Fruit fly (Drosophila melanogaster): ENCODE results near the gene Task6.
A peak's percentile ranks its signal among the peaks of the same experiment; 100 is the strongest.

Gene Task6

dm6 chr3R:13710645-13711044 is 36.3 kb upstream of the Task6 start (continued):
- TF ChIP-seq ERR (GFP tag; optimal IDR thresholded peaks at IDR 0.05) (peak; percentile 12), gcm (GFP tag; optimal IDR thresholded peaks at IDR 0.05) (peak; percentile 12), chif (GFP tag; optimal IDR thresholded peaks at IDR 0.05) (peak in 1 of 2 experiments; percentile 18), Ada2b (GFP tag; IDR thresholded peaks at IDR 0.05) (no peak), CG30403 (GFP tag; optimal IDR thresholded peaks at IDR 0.05) (peak; percentile 16), CG32532 (GFP tag; IDR thresholded peaks at IDR 0.05) (0 out of 2 replicates have a peak, but pooled peaks have one; percentile 15), CG10267 (tag; optimal IDR thresholded peaks at IDR 0.05) (peak; percentile 1), CHES-1-like (GFP tag; optimal IDR thresholded peaks at IDR 0.05) (peak; percentile 17), lilli (GFP tag; optimal IDR thresholded peaks at IDR 0.05) (peak; percentile 27), CG4820 (GFP tag; optimal IDR thresholded peaks at IDR 0.05) (no peak), CG14014 (GFP tag; IDR thresholded peaks at IDR 0.05) (peak; percentile 26; the same call in 1 of the 2 replicates), slbo (GFP tag; IDR thresholded peaks at IDR 0.05) (peak; percentile 30; the same call in 1 of the 2 replicates), ci (GFP tag; IDR thresholded peaks at IDR 0.05) (peak; percentile 34; the same call in 1 of the 3 replicates), Eip74EF (GFP tag; optimal IDR thresholded peaks at IDR 0.05) (no peak), stc (GFP tag; IDR thresholded peaks at IDR 0.05) (no peak), CG8290 (GFP tag; optimal IDR thresholded peaks at IDR 0.05) (peak; percentile 10), CG8290 (tag; optimal IDR thresholded peaks at IDR 0.05) (no peak), chinmo (GFP tag; IDR thresholded peaks at IDR 0.05; ENCODE audit: partially characterized antibody) (peak; percentile 48; the same call in 1 of the 4 replicates), Dp (GFP tag; optimal IDR thresholded peaks at IDR 0.05) (peak; percentile 38), CG10959 (GFP tag; IDR thresholded peaks at IDR 0.05) (peak; percentile 98), usp (GFP tag; optimal IDR thresholded peaks at IDR 0.05) (no peak), amos (GFP tag; IDR thresholded peaks at IDR 0.05; ENCODE audit: partially characterized antibody) (peak; percentile 31), CG17829 (tag; optimal IDR thresholded peaks at IDR 0.05) (peak; percentile 4), org-1 (GFP tag; optimal IDR thresholded peaks at IDR 0.05) (no peak), al (GFP tag; IDR thresholded peaks at IDR 0.05) (0 out of 2 replicates have a peak, but pooled peaks have one; percentile 7), CG7839 (tag; optimal IDR thresholded peaks at IDR 0.05) (peak; percentile 15), gt (GFP tag; IDR thresholded peaks at IDR 0.05) (no peak), CG31388 (GFP tag; optimal IDR thresholded peaks at IDR 0.05) (no peak), fd96Cb (tag; optimal IDR thresholded peaks at IDR 0.05) (no peak), rib (GFP tag; IDR thresholded peaks at IDR 0.05) (no peak), slp2 (GFP tag; optimal IDR thresholded peaks at IDR 0.05) (no peak), CG3281 (GFP tag; optimal IDR thresholded peaks at IDR 0.05) (peak; percentile 61), Usf (GFP tag; optimal IDR thresholded peaks at IDR 0.05) (no peak), Lpt (GFP tag; optimal IDR thresholded peaks at IDR 0.05) (no peak), Gug (GFP tag; IDR thresholded peaks at IDR 0.05) (no peak), Xrp1 (GFP tag; IDR thresholded peaks at IDR 0.05) (peak; percentile 23; the same call in 1 of the 2 replicates), CG11723 (GFP tag; optimal IDR thresholded peaks at IDR 0.05) (no peak), CG9609 (GFP tag; optimal IDR thresholded peaks at IDR 0.05) (no peak), corto (GFP tag; optimal IDR thresholded peaks at IDR 0.05) (no peak), Taf1 (GFP tag; IDR thresholded peaks at IDR 0.05) (no peak), knrl (GFP tag; IDR thresholded peaks at IDR 0.05; ENCODE audit: partially characterized antibody) (peak; percentile 37), Adf1 (GFP tag; IDR thresholded peaks at IDR 0.05) (no peak), E2f2 (GFP tag; IDR thresholded peaks at IDR 0.05) (peak; percentile 62), CG1233 (GFP tag; optimal IDR thresholded peaks at IDR 0.05) (no peak), Awh (GFP tag; IDR thresholded peaks at IDR 0.05) (no peak), Med (GFP tag) (peak; percentile 48), sna (GFP tag; IDR thresholded peaks at IDR 0.05; ENCODE audit: partially characterized antibody) (0 out of 2 replicates have a peak, but pooled peaks have one; percentile 26), sug (tag; optimal IDR thresholded peaks at IDR 0.05) (peak; percentile 1), CG11504 (tag; optimal IDR thresholded peaks at IDR 0.05) (peak; percentile 60), TFAM (GFP tag; optimal IDR thresholded peaks at IDR 0.05) (no peak), CG12391 (tag; optimal IDR thresholded peaks at IDR 0.05) (peak; percentile 19), sr (GFP tag; IDR thresholded peaks at IDR 0.05) (no peak)
